Fruit fly (Drosophila melanogaster): Measurements from ENCODE around the gene CG12213.

DNA sequence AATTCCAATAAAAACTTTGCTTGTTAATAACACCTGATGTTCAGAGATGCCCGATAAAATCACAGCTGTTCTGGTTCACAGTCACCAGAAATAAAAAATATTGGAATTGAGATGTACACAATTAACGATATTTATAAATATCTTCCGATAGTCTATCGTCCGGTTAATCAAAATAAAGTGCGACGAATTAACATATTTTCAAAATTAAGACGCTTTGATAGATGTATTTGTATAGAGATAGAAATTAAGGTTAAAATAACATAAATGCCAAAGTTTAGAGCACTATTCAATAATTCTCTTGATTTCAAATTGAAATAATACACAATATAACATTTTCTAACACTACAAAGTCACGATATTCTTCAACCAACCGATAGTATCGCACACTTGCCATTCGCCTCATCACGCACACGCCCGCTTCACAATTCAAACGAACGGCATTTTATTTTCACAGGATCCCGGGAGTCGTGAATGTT, 4.7 kb downstream of the CG12213 start, which contains the start of the genes CG3281 and aurA:
- no peak for TF ChIP-seq h (optimal IDR thresholded peaks at IDR 0.05)
- TF ChIP-seq Sin3A (optimal IDR thresholded peaks at IDR 0.05): peak; percentile 94
- no peak for TF ChIP-seq psq (optimal IDR thresholded peaks at IDR 0.05)
